Fruit fly (Drosophila melanogaster): ENCODE data around the gene EndoU.

The EndoU gene

DNA sequence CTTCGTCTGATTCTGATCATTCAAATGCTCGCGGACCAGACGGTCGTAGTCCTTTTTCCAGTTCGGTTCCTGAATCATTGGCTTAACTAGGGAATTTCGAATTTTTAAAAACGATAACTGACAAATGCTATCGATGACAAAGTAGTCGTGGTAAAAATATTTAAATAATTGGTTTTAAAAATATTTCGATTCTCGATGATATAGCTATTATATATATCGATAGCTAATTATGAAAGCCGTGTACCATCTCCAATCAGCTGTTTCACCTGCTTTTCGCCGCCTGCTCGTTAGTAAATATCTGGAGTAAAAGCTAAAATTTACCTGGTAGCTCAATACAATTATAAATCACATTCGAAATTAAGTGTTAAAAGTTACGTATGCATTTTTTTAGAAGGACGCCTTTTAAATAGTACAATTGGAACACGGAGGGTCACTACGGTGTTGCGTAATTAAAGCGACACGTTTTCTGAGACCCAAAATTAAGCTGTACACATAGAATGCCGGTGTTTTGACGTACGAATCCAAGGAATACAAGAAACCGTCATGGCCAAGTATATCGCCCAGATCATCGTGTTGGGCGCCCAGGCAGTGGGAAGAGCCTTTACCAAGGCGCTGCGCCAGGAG, 25.5 kb downstream of the EndoU start, which contains the start of the genes CG5478 and blp (continued):
- TF ChIP-seq CG13287 (GFP tag; IDR thresholded peaks at IDR 0.05; ENCODE audit: partially characterized antibody) (peak; percentile 98), CG34224 (GFP tag; IDR thresholded peaks at IDR 0.05; ENCODE audit: partially characterized antibody) (peak; percentile 97), CG8944 (GFP tag; optimal IDR thresholded peaks at IDR 0.05) (no peak), twi (tag; optimal IDR thresholded peaks at IDR 0.05) (no peak), Mrtf (GFP tag; IDR thresholded peaks at IDR 0.05) (no peak), Pdp1 (GFP tag; optimal IDR thresholded peaks at IDR 0.05) (peak in 1 of 2 experiments; percentile 97), NFAT (GFP tag; IDR thresholded peaks at IDR 0.05) (no peak), ab (GFP tag; optimal IDR thresholded peaks at IDR 0.05) (no peak), CG32532 (GFP tag; IDR thresholded peaks at IDR 0.05) (no peak), cg (GFP tag; optimal IDR thresholded peaks at IDR 0.05) (no peak), CG12299 (tag; optimal IDR thresholded peaks at IDR 0.05) (peak; percentile 23), fru (optimal IDR thresholded peaks at IDR 0.05) (no peak), CG7745 (tag; optimal IDR thresholded peaks at IDR 0.05) (no peak), jing (GFP tag; optimal IDR thresholded peaks at IDR 0.05) (no peak), Dll (GFP tag; IDR thresholded peaks at IDR 0.05; ENCODE audit: partially characterized antibody) (peak; percentile 94), gsb (GFP tag; IDR thresholded peaks at IDR 0.05) (no peak), Poxn (GFP tag; IDR thresholded peaks at IDR 0.05) (no peak), row (GFP tag; IDR thresholded peaks at IDR 0.05) (peak; percentile 39), kah (GFP tag; optimal IDR thresholded peaks at IDR 0.05) (no peak), nau (GFP tag; optimal IDR thresholded peaks at IDR 0.05) (no peak)

DNA sequence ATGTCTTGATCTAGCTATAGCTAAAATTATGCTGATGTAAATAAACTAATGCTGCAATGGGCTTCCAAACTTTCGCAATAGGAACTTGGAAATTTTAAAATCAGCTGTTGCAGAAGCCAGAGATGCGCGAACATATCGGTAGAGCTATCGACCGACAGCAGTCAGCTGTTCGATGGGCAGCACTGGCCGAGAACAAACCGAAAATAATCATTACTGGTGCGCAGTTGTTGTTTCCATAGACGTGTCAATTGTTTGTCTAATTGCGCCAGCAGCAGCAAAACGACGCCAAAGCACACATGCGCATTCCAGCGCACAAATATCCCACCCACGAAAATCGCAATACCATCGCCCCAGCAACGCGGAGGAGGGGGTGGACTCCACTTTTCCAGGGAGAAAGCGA, 26.8 kb downstream of the EndoU start, which contains the start of gene Sap47:
Sap47 (plus strand) TSS at position 149 of the 400 bp plus-strand sequence.
- TF ChIP-seq CG32532 (GFP tag; IDR thresholded peaks at IDR 0.05) (peak; percentile 10; the same call in 1 of the 2 replicates), CG4617 (GFP tag; optimal IDR thresholded peaks at IDR 0.05; ENCODE audit: borderline replicate concordance) (peak; percentile 66), Poxn (GFP tag; IDR thresholded peaks at IDR 0.05) (no peak), CG6813 (GFP tag; optimal IDR thresholded peaks at IDR 0.05) (no peak), trem (tag; optimal IDR thresholded peaks at IDR 0.05) (peak; percentile 20), unc-4 (GFP tag; IDR thresholded peaks at IDR 0.05; ENCODE audit: partially characterized antibody) (peak; percentile 84), ac (GFP tag; optimal IDR thresholded peaks at IDR 0.05) (no peak), Nf-YC (tag; optimal IDR thresholded peaks at IDR 0.05) (peak; percentile 23), CG15073 (GFP tag; optimal IDR thresholded peaks at IDR 0.05) (no peak), MBD-R2 (GFP tag; IDR thresholded peaks at IDR 0.05) (peak; percentile 99), CG17829 (tag; optimal IDR thresholded peaks at IDR 0.05) (peak; percentile 21), Scr (GFP tag; IDR thresholded peaks at IDR 0.05; ENCODE audit: partially characterized antibody) (peak; percentile 82), CG14860 (GFP tag; IDR thresholded peaks at IDR 0.05; ENCODE audit: partially characterized antibody) (peak; percentile 74), slbo (GFP tag; IDR thresholded peaks at IDR 0.05) (peak; percentile 56), CG8290 (GFP tag; optimal IDR thresholded peaks at IDR 0.05) (no peak), CG8290 (tag; optimal IDR thresholded peaks at IDR 0.05) (peak in 1 of 2 experiments; percentile 67), sr (GFP tag; IDR thresholded peaks at IDR 0.05) (0 out of 3 replicates have a peak, but pooled peaks have one; percentile 8), caup (GFP tag; optimal IDR thresholded peaks at IDR 0.05; ENCODE audit: severe bottlenecking) (no peak), Bteb2 (GFP tag; optimal IDR thresholded peaks at IDR 0.05) (no peak), Sry-β (GFP tag; optimal IDR thresholded peaks at IDR 0.05) (peak; percentile 68), CG14710 (tag; optimal IDR thresholded peaks at IDR 0.05) (peak; percentile 17), CG15011 (GFP tag; optimal IDR thresholded peaks at IDR 0.05) (no peak), crp (GFP tag; optimal IDR thresholded peaks at IDR 0.05) (peak; percentile 92 to 100), CG14014 (GFP tag; IDR thresholded peaks at IDR 0.05) (peak; percentile 22; the same call in 1 of the 2 replicates), CG13287 (GFP tag; IDR thresholded peaks at IDR 0.05; ENCODE audit: partially characterized antibody) (peak; percentile 90), vnd (GFP tag; IDR thresholded peaks at IDR 0.05; ENCODE audit: partially characterized antibody) (peak; percentile 75), exex (tag; optimal IDR thresholded peaks at IDR 0.05) (peak; percentile 40), CG10147 (GFP tag; optimal IDR thresholded peaks at IDR 0.05) (peak; percentile 18), chinmo (GFP tag; IDR thresholded peaks at IDR 0.05; ENCODE audit: partially characterized antibody) (peak; percentile 96), Ptx1 (GFP tag; IDR thresholded peaks at IDR 0.05) (no peak), Six4 (GFP tag; optimal IDR thresholded peaks at IDR 0.05) (no peak)
